Worm (Caenorhabditis elegans) whole organism, L1 larva: ENCODE results near the gene F17H10.1.
A peak's percentile ranks its signal among the peaks of the same experiment; 100 is the strongest.

Experiments used
- C04F5.9 ChIP-seq: sonication (generic microtip); optimal IDR thresholded peaks from 2 replicates; lab custom pipeline; 2016; ENCODE audit warnings: missing genetic modification characterization, missing compliant biosample characterization
- Y116A8C.19 ChIP-seq: sonication (generic microtip); optimal IDR thresholded peaks from 2 replicates; lab custom pipeline; 2016; ENCODE audit warnings: missing compliant biosample characterization, missing genetic modification characterization, borderline replicate concordance
- aha-1 ChIP-seq: fragments of 150-350 bp; optimal IDR thresholded peaks from 2 replicates; lab custom pipeline; 2014; ENCODE audit warnings: missing biosample characterization, missing genetic modification characterization
- alr-1 ChIP-seq: fragments of 200-800 bp; sonication (Bioruptor generic); optimal IDR thresholded peaks from 2 replicates; lab custom pipeline; 2018; ENCODE audit warnings: borderline replicate concordance, mild to moderate bottlenecking, missing genetic modification characterization, missing compliant biosample characterization
- aly-2 ChIP-seq: fragments of 150-350 bp; optimal IDR thresholded peaks from 2 replicates; lab custom pipeline; 2014; ENCODE audit warnings: missing biosample characterization, missing genetic modification characterization
- blmp-1 ChIP-seq: fragments of 150-350 bp; optimal IDR thresholded peaks from 2 replicates; lab custom pipeline; 2014; ENCODE audit warnings: missing biosample characterization, missing genetic modification characterization
- ceh-63 ChIP-seq: fragments of 200-800 bp; sonication (Bioruptor generic); optimal IDR thresholded peaks from 2 replicates; lab custom pipeline; 2018; ENCODE audit warnings: mild to moderate bottlenecking, missing genetic modification characterization, missing compliant biosample characterization
- ceh-8 ChIP-seq: fragments of 200-800 bp; sonication (Bioruptor generic); optimal IDR thresholded peaks from 2 replicates; lab custom pipeline; 2018; ENCODE audit warnings: mild to moderate bottlenecking, missing genetic modification characterization, moderate library complexity, missing compliant biosample characterization
- ceh-88 ChIP-seq: fragments of 200-800 bp; sonication (Bioruptor generic); IDR thresholded peaks from 2 replicates; pipeline ENCODE4 v1.3.6; 2022; ENCODE audit warnings: missing genetic modification characterization, missing compliant biosample characterization
- ceh-90 ChIP-seq: sonication (generic microtip); optimal IDR thresholded peaks from 2 replicates; lab custom pipeline; 2016; ENCODE audit warnings: missing genetic modification characterization, missing compliant biosample characterization
- ces-1 ChIP-seq: fragments of 150-350 bp; optimal IDR thresholded peaks from 2 replicates; lab custom pipeline; 2014; ENCODE audit warnings: missing biosample characterization, missing genetic modification reagents, missing genetic modification characterization
- dpl-1 ChIP-seq, 3 experiments: fragments of 150-350 bp in 2 of 3; sonication (generic microtip) in 1 of 3; optimal IDR thresholded peaks; 2 replicates each; lab custom pipeline; 2014 to 2017; ENCODE audit warnings: missing biosample characterization in 3 of 3, missing genetic modification characterization in 3 of 3, missing genetic modification reagents in 3 of 3
- efl-1 ChIP-seq, 4 experiments: fragments of 150-350 bp; optimal IDR thresholded peaks in 3 of 4; peaks in 1 of 4; 1 replicate in 1 of 4; 2 replicates in 3 of 4; lab custom pipeline; 2014; ENCODE audit warnings: missing biosample characterization in 2 of 4, missing genetic modification characterization in 2 of 4, missing genetic modification reagents in 2 of 4
- efl-3 ChIP-seq: fragments of 200-800 bp; sonication (Bioruptor generic); optimal IDR thresholded peaks from 2 replicates; lab custom pipeline; 2018; ENCODE audit warnings: mild to moderate bottlenecking, missing genetic modification characterization, missing compliant biosample characterization
- egl-13 ChIP-seq: sonication (generic microtip); optimal IDR thresholded peaks from 2 replicates; lab custom pipeline; 2016; ENCODE audit warnings: missing genotype, missing genetic modification reagents, missing genetic modification characterization, missing compliant biosample characterization
- egl-27 ChIP-seq, 2 experiments: fragments of 150-350 bp in 1 of 2; sonication (generic microtip); optimal IDR thresholded peaks; 3 replicates each; lab custom pipeline; 2017 to 2018; ENCODE audit warnings: missing biosample characterization in 2 of 2, missing genetic modification characterization in 2 of 2, missing genetic modification reagents in 2 of 2
- elt-3 ChIP-seq, 6 experiments: fragments of 150-350 bp in 1 of 6; sonication (generic microtip); optimal IDR thresholded peaks; 2 replicates each; lab custom pipeline; 2017 to 2018; ENCODE audit warnings: missing biosample characterization in 6 of 6, missing genetic modification characterization in 6 of 6, inconsistent platforms in 1 of 6
- fkh-10 ChIP-seq: sonication (generic microtip); optimal IDR thresholded peaks from 2 replicates; lab custom pipeline; 2017; ENCODE audit warnings: missing biosample characterization, missing genetic modification reagents, missing genetic modification characterization
- fkh-4 ChIP-seq: sonication (generic microtip); optimal IDR thresholded peaks from 2 replicates; lab custom pipeline; 2016; ENCODE audit warnings: missing compliant biosample characterization, missing genetic modification characterization, borderline replicate concordance
- fkh-8 ChIP-seq: sonication (generic microtip); optimal IDR thresholded peaks from 2 replicates; lab custom pipeline; 2016; ENCODE audit warnings: mild to moderate bottlenecking, missing genetic modification characterization, missing compliant biosample characterization
- fos-1 ChIP-seq: fragments of 150-350 bp; optimal IDR thresholded peaks from 2 replicates; lab custom pipeline; 2014; ENCODE audit warnings: missing biosample characterization, missing genetic modification characterization
- grh-1 ChIP-seq: fragments of 200-800 bp; sonication (Bioruptor generic); IDR thresholded peaks from 2 replicates; pipeline ENCODE4 v1.3.6; 2022; ENCODE audit warnings: missing genetic modification reagents, missing genetic modification characterization, missing compliant biosample characterization
- hpl-2 ChIP-seq: fragments of 150-350 bp; optimal IDR thresholded peaks from 2 replicates; lab custom pipeline; 2014; ENCODE audit warnings: missing biosample characterization, missing genetic modification reagents, missing genetic modification characterization
- irx-1 ChIP-seq: sonication (generic microtip); optimal IDR thresholded peaks from 2 replicates; lab custom pipeline; 2016; ENCODE audit warnings: missing genetic modification characterization, missing compliant biosample characterization
- isw-1 ChIP-seq: fragments of 200-800 bp; sonication (Bioruptor generic); IDR thresholded peaks from 2 replicates; pipeline ENCODE4 v1.3.6; 2022; ENCODE audit warnings: missing genetic modification characterization, missing compliant biosample characterization
- jun-1 ChIP-seq: fragments of 150-350 bp; optimal IDR thresholded peaks from 2 replicates; lab custom pipeline; 2014; ENCODE audit warnings: missing biosample characterization, missing genetic modification reagents, missing genetic modification characterization
- lin-14 ChIP-seq: fragments of 200-800 bp; sonication (Bioruptor generic); optimal IDR thresholded peaks from 2 replicates; lab custom pipeline; 2018; ENCODE audit warnings: mild to moderate bottlenecking, missing genetic modification characterization, moderate library complexity, missing compliant biosample characterization
- lin-15B ChIP-seq: fragments of 150-350 bp; sonication (generic microtip); optimal IDR thresholded peaks from 3 replicates; lab custom pipeline; 2014; ENCODE audit warnings: missing biosample characterization, missing genetic modification characterization
- lin-39 ChIP-seq: fragments of 150-350 bp; optimal IDR thresholded peaks from 2 replicates; lab custom pipeline; 2014; ENCODE audit warnings: missing biosample characterization, missing genetic modification reagents, missing genetic modification characterization
- lsy-2 ChIP-seq, 2 experiments: fragments of 150-350 bp; optimal IDR thresholded peaks; 2 replicates each; lab custom pipeline; 2014; ENCODE audit warnings: missing biosample characterization in 2 of 2, missing genetic modification characterization in 2 of 2
- mef-2 ChIP-seq: fragments of 150-350 bp; optimal IDR thresholded peaks from 2 replicates; lab custom pipeline; 2014; ENCODE audit warnings: missing biosample characterization, missing genetic modification characterization
- mep-1 ChIP-seq: fragments of 150-350 bp; optimal IDR thresholded peaks from 2 replicates; lab custom pipeline; 2014; ENCODE audit warnings: missing biosample characterization, missing genetic modification characterization
- nhr-11 ChIP-seq: fragments of 150-350 bp; optimal IDR thresholded peaks from 2 replicates; lab custom pipeline; 2014; ENCODE audit warnings: missing biosample characterization, missing genetic modification characterization
- nhr-12 ChIP-seq: sonication (generic microtip); optimal IDR thresholded peaks from 2 replicates; lab custom pipeline; 2017; ENCODE audit warnings: missing biosample characterization, missing genetic modification characterization
- nhr-20 ChIP-seq: sonication (generic microtip); optimal IDR thresholded peaks from 2 replicates; lab custom pipeline; 2016; ENCODE audit warnings: mild to moderate bottlenecking, missing genetic modification characterization, missing compliant biosample characterization
- nhr-237 ChIP-seq: fragments of 150-350 bp; optimal IDR thresholded peaks from 2 replicates; lab custom pipeline; 2014; ENCODE audit warnings: missing biosample characterization, missing genetic modification characterization
- nhr-47 ChIP-seq: sonication (generic microtip); optimal IDR thresholded peaks from 2 replicates; lab custom pipeline; 2016; ENCODE audit warnings: mild to moderate bottlenecking, missing genetic modification characterization, moderate library complexity, missing compliant biosample characterization
- nhr-71 ChIP-seq: sonication (generic microtip); optimal IDR thresholded peaks from 2 replicates; lab custom pipeline; 2016; ENCODE audit warnings: mild to moderate bottlenecking, missing genetic modification characterization, moderate library complexity, missing compliant biosample characterization
- nhr-76 ChIP-seq: sonication (generic microtip); optimal IDR thresholded peaks from 2 replicates; lab custom pipeline; 2017; ENCODE audit warnings: missing biosample characterization, missing genetic modification characterization
- nhr-77 ChIP-seq: fragments of 150-350 bp; optimal IDR thresholded peaks from 2 replicates; lab custom pipeline; 2014; ENCODE audit warnings: missing biosample characterization, missing genetic modification characterization
- nhr-90 ChIP-seq: sonication (generic microtip); optimal IDR thresholded peaks from 2 replicates; lab custom pipeline; 2016; ENCODE audit warnings: mild to moderate bottlenecking, missing genetic modification characterization, missing compliant biosample characterization; ENCODE audit not compliant: poor library complexity
- pqm-1 ChIP-seq: sonication (generic microtip); optimal IDR thresholded peaks from 3 replicates; lab custom pipeline; 2017; ENCODE audit warnings: missing biosample characterization, missing genetic modification characterization
- rnt-1 ChIP-seq: sonication (generic microtip); optimal IDR thresholded peaks from 2 replicates; lab custom pipeline; 2016; ENCODE audit warnings: mild to moderate bottlenecking, missing genetic modification characterization, moderate library complexity, missing compliant biosample characterization
- skn-1 ChIP-seq: fragments of 150-350 bp; optimal IDR thresholded peaks from 2 replicates; lab custom pipeline; 2014; ENCODE audit warnings: missing biosample characterization, missing genetic modification characterization
- snpc-4 ChIP-seq: fragments of 150-350 bp; optimal IDR thresholded peaks from 2 replicates; lab custom pipeline; 2014; ENCODE audit warnings: missing biosample characterization, missing genetic modification characterization
- snu-23 ChIP-seq: sonication (generic microtip); optimal IDR thresholded peaks from 2 replicates; lab custom pipeline; 2016; ENCODE audit warnings: missing genetic modification characterization, missing compliant biosample characterization
- sox-4 ChIP-seq: sonication (generic microtip); optimal IDR thresholded peaks from 2 replicates; lab custom pipeline; 2016; ENCODE audit warnings: missing genetic modification characterization, missing compliant biosample characterization
- tlp-1 ChIP-seq: fragments of 150-350 bp; optimal IDR thresholded peaks from 2 replicates; lab custom pipeline; 2014; ENCODE audit warnings: missing biosample characterization, missing genetic modification characterization
- unc-30 ChIP-seq: sonication (generic microtip); optimal IDR thresholded peaks from 2 replicates; lab custom pipeline; 2017; ENCODE audit warnings: missing biosample characterization, missing genetic modification characterization
- unc-62 ChIP-seq: fragments of 150-350 bp; optimal IDR thresholded peaks from 2 replicates; lab custom pipeline; 2014; ENCODE audit warnings: missing biosample characterization, missing genetic modification reagents, missing genetic modification characterization
- unc-86 ChIP-seq: sonication (generic microtip); optimal IDR thresholded peaks from 2 replicates; lab custom pipeline; 2016; ENCODE audit warnings: missing genetic modification characterization, missing compliant biosample characterization
- xbp-1 ChIP-seq: sonication (generic microtip); optimal IDR thresholded peaks from 2 replicates; lab custom pipeline; 2016; ENCODE audit warnings: missing genetic modification characterization, missing compliant biosample characterization
- zag-1 ChIP-seq: fragments of 150-350 bp; optimal IDR thresholded peaks from 2 replicates; lab custom pipeline; 2014; ENCODE audit warnings: missing biosample characterization, missing genetic modification characterization
- ztf-4 ChIP-seq: fragments of 150-350 bp; optimal IDR thresholded peaks from 2 replicates; lab custom pipeline; 2014; ENCODE audit warnings: missing biosample characterization, missing genetic modification characterization

F17H10.1 gene

DNA sequence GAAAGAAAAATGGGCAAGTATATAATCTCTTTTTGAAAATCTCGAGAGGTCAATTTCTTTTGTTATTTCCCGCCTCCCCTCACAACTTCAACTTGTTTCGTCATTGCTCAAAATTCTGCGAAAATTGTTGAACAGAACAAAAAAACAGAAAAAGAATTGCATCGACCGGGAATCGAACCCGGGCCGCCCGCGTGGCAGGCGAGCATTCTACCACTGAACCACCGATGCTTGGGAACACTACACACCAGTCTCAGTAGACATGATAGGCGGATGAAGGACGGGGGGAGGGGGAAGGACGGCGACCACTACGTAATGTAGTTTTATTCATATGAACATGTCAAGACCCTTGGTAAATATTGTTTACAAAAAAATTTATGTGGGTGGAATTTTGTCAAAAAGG lies 16.1 kb downstream of the F17H10.1 start:
- peak; percentile 25 to 52 for TF ChIP-seq lsy-2 (tag; optimal IDR thresholded peaks at IDR 0.05; lab: Kevin White, UChicago)
- TF ChIP-seq ztf-4 (tag; lab: Kevin White, UChicago), result no peak
- TF ChIP-seq ces-1 (GFP tag; lab: Kevin White, UChicago), result no peak
- no peak for TF ChIP-seq nhr-12 (tag; lab: Kevin White, UChicago)
- TF ChIP-seq fkh-8 (tag; lab: Kevin White, UChicago), result peak; percentile 75
- TF ChIP-seq grh-1 (GFP tag; lab: Robert Waterston, UW), result peak; percentile 72
- peak; percentile 34 for TF ChIP-seq ceh-8
- TF ChIP-seq skn-1 (tag; lab: Kevin White, UChicago), result peak; percentile 64
- no peak for TF ChIP-seq aly-2
- no peak for TF ChIP-seq fkh-4 (tag; lab: Kevin White, UChicago)
- TF ChIP-seq tlp-1 (tag; lab: Kevin White, UChicago), result no peak
- TF ChIP-seq ceh-88 (GFP tag; lab: Robert Waterston, UW), result peak; percentile 60
- TF ChIP-seq zag-1 (tag; lab: Kevin White, UChicago), result no peak
- no peak for TF ChIP-seq fos-1
- TF ChIP-seq aha-1 (tag; lab: Kevin White, UChicago), result no peak
- TF ChIP-seq blmp-1 (tag; lab: Kevin White, UChicago), result peak; percentile 22
- peak; percentile 64 for TF ChIP-seq mep-1 (tag; lab: Kevin White, UChicago)
- peak; percentile 64 for TF ChIP-seq jun-1 (tag; lab: Kevin White, UChicago)
- no peak for TF ChIP-seq alr-1 (tag; lab: Kevin White, UChicago)
- TF ChIP-seq sox-4, result peak; percentile 36
- peak; percentile 82 for TF ChIP-seq lin-14 (GFP tag; lab: Kevin White, UChicago)
- TF ChIP-seq egl-13, result peak; percentile 52
- TF ChIP-seq elt-3 (tag; optimal IDR thresholded peaks at IDR 0.05; lab: Kevin White, UChicago), result peak in 1 of 6 experiments; percentile 61
- TF ChIP-seq nhr-47, result peak; percentile 86
- peak; percentile 17; the same call in 1 of the 2 replicates for TF ChIP-seq isw-1
- TF ChIP-seq hpl-2 (GFP tag; lab: Kevin White, UChicago), result no peak
- peak in 1 of 2 experiments; percentile 1 for TF ChIP-seq efl-1 (optimal IDR thresholded peaks at IDR 0.05; lab: Kevin White, UChicago)
- peak in 1 of 2 experiments; percentile 93 for TF ChIP-seq efl-1 (GFP tag; optimal IDR thresholded peaks at IDR 0.05 in 1 of 2; lab: Kevin White, UChicago)
- TF ChIP-seq unc-86 (tag; lab: Kevin White, UChicago), result peak; percentile 58
- peak; percentile 68 for TF ChIP-seq fkh-10 (GFP tag; lab: Kevin White, UChicago)
- no peak for TF ChIP-seq ceh-90 (tag; lab: Kevin White, UChicago)
- TF ChIP-seq nhr-76 (tag; lab: Kevin White, UChicago), result no peak
- TF ChIP-seq efl-3 (GFP tag; lab: Kevin White, UChicago), result no peak
- TF ChIP-seq nhr-20 (tag; lab: Kevin White, UChicago), result peak; percentile 83
- TF ChIP-seq nhr-77 (tag; lab: Kevin White, UChicago), result peak; percentile 2
- no peak for TF ChIP-seq nhr-237 (tag; lab: Kevin White, UChicago)
- TF ChIP-seq ceh-63 (GFP tag; lab: Kevin White, UChicago), result no peak
- no peak for TF ChIP-seq C04F5.9
- TF ChIP-seq pqm-1, result no peak
- peak; percentile 84 for TF ChIP-seq nhr-71 (tag; lab: Kevin White, UChicago)
- peak in 1 of 3 experiments; percentile 28 for TF ChIP-seq dpl-1 (GFP tag; optimal IDR thresholded peaks at IDR 0.05; lab: Kevin White, UChicago)
- peak; percentile 69 for TF ChIP-seq snu-23 (GFP tag; lab: Kevin White, UChicago)
- TF ChIP-seq nhr-11, result no peak
- peak; percentile 72 for TF ChIP-seq xbp-1 (tag; lab: Kevin White, UChicago)
- TF ChIP-seq Y116A8C.19 (tag; lab: Kevin White, UChicago), result no peak
- TF ChIP-seq egl-27 (tag; optimal IDR thresholded peaks at IDR 0.05; lab: Kevin White, UChicago), result no peak
- no peak for TF ChIP-seq lin-15B (tag; lab: Kevin White, UChicago)
- TF ChIP-seq unc-30 (tag; lab: Kevin White, UChicago), result no peak
- no peak for TF ChIP-seq mef-2 (tag; lab: Kevin White, UChicago)
- no peak for TF ChIP-seq lin-39 (tag; lab: Kevin White, UChicago)
- peak; percentile 14 for TF ChIP-seq snpc-4
- TF ChIP-seq rnt-1 (tag; lab: Kevin White, UChicago), result peak; percentile 77
- TF ChIP-seq unc-62 (GFP tag; lab: Kevin White, UChicago), result no peak
- peak; percentile 80 for TF ChIP-seq nhr-90
- no peak for TF ChIP-seq irx-1 (tag; lab: Kevin White, UChicago)
